Fruit fly (Drosophila melanogaster): Measurements from ENCODE around the gene Kcmf1.

Gene Kcmf1

dm6 chr3R:8992928-8993579 lies 21.7 kb downstream of the Kcmf1 start, which contains the start of gene CG11975 (continued):
- TF ChIP-seq jing (GFP tag; optimal IDR thresholded peaks at IDR 0.05) = no peak
- TF ChIP-seq Lim3 (GFP tag; IDR thresholded peaks at IDR 0.05) = no peak
- peak; percentile 28 for TF ChIP-seq fd3F (GFP tag; optimal IDR thresholded peaks at IDR 0.05)
- peak; percentile 55; the same call in 2 of the 3 replicates for TF ChIP-seq Opbp (GFP tag; IDR thresholded peaks at IDR 0.05; ENCODE audit: partially characterized antibody)
- TF ChIP-seq CG3726 (GFP tag; IDR thresholded peaks at IDR 0.05) = no peak
- TF ChIP-seq CG11398 (GFP tag; optimal IDR thresholded peaks at IDR 0.05) = peak; percentile 60
- TF ChIP-seq knrl (GFP tag; IDR thresholded peaks at IDR 0.05; ENCODE audit: partially characterized antibody) = peak; percentile 77
- no peak for TF ChIP-seq gcm (GFP tag; optimal IDR thresholded peaks at IDR 0.05)
- peak in 1 of 2 experiments; percentile 51 for TF ChIP-seq tll (GFP tag; optimal IDR thresholded peaks at IDR 0.05)
- no peak for TF ChIP-seq sim (GFP tag; IDR thresholded peaks at IDR 0.05)
- no peak for TF ChIP-seq Abd-B (GFP tag; optimal IDR thresholded peaks at IDR 0.05)
- TF ChIP-seq Atf6 (GFP tag; IDR thresholded peaks at IDR 0.05) = peak; percentile 64
- TF ChIP-seq sens-2 (GFP tag; IDR thresholded peaks at IDR 0.05) = peak; percentile 48; the same call in 1 of the 2 replicates
- TF ChIP-seq CG6175 (GFP tag; IDR thresholded peaks at IDR 0.05) = no peak
- peak; percentile 69 for TF ChIP-seq CG10654 (GFP tag; optimal IDR thresholded peaks at IDR 0.05)
- no peak for TF ChIP-seq h (optimal IDR thresholded peaks at IDR 0.05)
- TF ChIP-seq CG16815 (GFP tag; optimal IDR thresholded peaks at IDR 0.05) = peak; percentile 29
- TF ChIP-seq CG13424 (tag; optimal IDR thresholded peaks at IDR 0.05) = peak; percentile 69
- TF ChIP-seq odd (GFP tag; optimal IDR thresholded peaks at IDR 0.05) = no peak
- peak; percentile 78 for TF ChIP-seq CG12391 (tag; optimal IDR thresholded peaks at IDR 0.05)
- TF ChIP-seq croc (GFP tag; conservative IDR thresholded peaks at IDR 0.05) = peak; percentile 52; the same call in 2 of the 3 replicates
- no peak for TF ChIP-seq CG10321 (GFP tag; IDR thresholded peaks at IDR 0.05)
- TF ChIP-seq Nf-YA (GFP tag; IDR thresholded peaks at IDR 0.05) = 0 out of 2 replicates have a peak, but pooled peaks have one; percentile 27
- TF ChIP-seq NFAT (GFP tag; IDR thresholded peaks at IDR 0.05) = peak; percentile 58
- TF ChIP-seq Oaz (GFP tag; IDR thresholded peaks at IDR 0.05) = no peak
- no peak for TF ChIP-seq run (tag; optimal IDR thresholded peaks at IDR 0.05)
- peak; percentile 57 for TF ChIP-seq CG10979 (tag; optimal IDR thresholded peaks at IDR 0.05)
- no peak for TF ChIP-seq Kr (GFP tag; optimal IDR thresholded peaks at IDR 0.05)
- TF ChIP-seq Deaf1 (tag; optimal IDR thresholded peaks at IDR 0.05) = no peak
- peak; percentile 86 for TF ChIP-seq HmgZ (tag; optimal IDR thresholded peaks at IDR 0.05)
- TF ChIP-seq zfh1 (GFP tag; IDR thresholded peaks at IDR 0.05) = peak; percentile 58
- TF ChIP-seq CG9215 (GFP tag; IDR thresholded peaks at IDR 0.05) = peak; percentile 79
- TF ChIP-seq CG30020 (tag; optimal IDR thresholded peaks at IDR 0.05) = peak; percentile 63
- no peak for TF ChIP-seq nau (GFP tag; optimal IDR thresholded peaks at IDR 0.05)
- peak; percentile 62 for TF ChIP-seq Bteb2 (GFP tag; optimal IDR thresholded peaks at IDR 0.05)
- TF ChIP-seq org-1 (GFP tag; optimal IDR thresholded peaks at IDR 0.05) = no peak
- peak; percentile 51 for TF ChIP-seq CG1529 (GFP tag; optimal IDR thresholded peaks at IDR 0.05)
- peak in 1 of 2 experiments; percentile 51 for TF ChIP-seq insv (GFP tag; optimal IDR thresholded peaks at IDR 0.05)
- peak; percentile 62 for TF ChIP-seq en (GFP tag; optimal IDR thresholded peaks at IDR 0.05)
- TF ChIP-seq CG9797 (GFP tag; optimal IDR thresholded peaks at IDR 0.05) = peak; percentile 24
- TF ChIP-seq CG9609 (GFP tag; optimal IDR thresholded peaks at IDR 0.05) = peak; percentile 79
- TF ChIP-seq Hr3 (GFP tag; optimal IDR thresholded peaks at IDR 0.05) = peak; percentile 73
- TF ChIP-seq lab (GFP tag; optimal IDR thresholded peaks at IDR 0.05) = peak; percentile 87
- TF ChIP-seq gem (tag; optimal IDR thresholded peaks at IDR 0.05) = no peak
- TF ChIP-seq tna (GFP tag; IDR thresholded peaks at IDR 0.05; ENCODE audit: partially characterized antibody) = no peak
- TF ChIP-seq CG18599 (GFP tag; optimal IDR thresholded peaks at IDR 0.05) = peak; percentile 80
- TF ChIP-seq dimm (GFP tag; IDR thresholded peaks at IDR 0.05) = no peak
- no peak for TF ChIP-seq prd (optimal IDR thresholded peaks at IDR 0.05)
- TF ChIP-seq prd (GFP tag; IDR thresholded peaks at IDR 0.05) = peak; percentile 55
- TF ChIP-seq mam (GFP tag; optimal IDR thresholded peaks at IDR 0.05) = peak; percentile 90
